Fruit fly (Drosophila melanogaster) whole organism, embryonic: ENCODE results near the gene CG9733.
A peak's percentile ranks its signal among the peaks of the same experiment; 100 is the strongest.

Source experiments
- Abd-B ChIP-seq: fragments of 200-800 bp; sonication (Bioruptor generic); optimal IDR thresholded peaks from 2 replicates; lab custom pipeline; 2018; ENCODE audit warnings: missing biosample characterization, mild to moderate bottlenecking, missing genetic modification characterization, moderate library complexity
- Ada2b ChIP-seq: fragments of 200-800 bp; sonication (Bioruptor generic); IDR thresholded peaks from 2 replicates; pipeline ENCODE4 v1.3.6; 2022; ENCODE audit warnings: missing biosample characterization, missing genetic modification characterization
- Aef1 ChIP-seq: fragments of 200-800 bp; sonication (Bioruptor generic); IDR thresholded peaks from 3 replicates; pipeline ENCODE4 v1.3.6; 2022; ENCODE audit warnings: missing biosample characterization, missing genetic modification characterization
- Atf6 ChIP-seq: fragments of 200-800 bp; sonication (Bioruptor generic); IDR thresholded peaks from 2 replicates; pipeline ENCODE4 v1.3.6; 2022; ENCODE audit warnings: missing biosample characterization, missing genetic modification characterization
- Blimp-1 ChIP-seq: fragments of 200-800 bp; sonication (Bioruptor generic); optimal IDR thresholded peaks from 3 replicates; lab custom pipeline; 2018; ENCODE audit warnings: missing biosample characterization, missing genetic modification characterization, mild to moderate bottlenecking, moderate library complexity, missing genetic modification reagents
- CG10147 ChIP-seq: fragments of 200-800 bp; sonication (Bioruptor generic); optimal IDR thresholded peaks from 2 replicates; lab custom pipeline; 2019; ENCODE audit warnings: missing biosample characterization, mild to moderate bottlenecking, missing genetic modification characterization, moderate library complexity
- CG1024 ChIP-seq: fragments of 200-800 bp; sonication (Bioruptor generic); IDR thresholded peaks from 2 replicates; pipeline ENCODE4 v1.3.6; 2022; ENCODE audit warnings: missing biosample characterization, missing genetic modification characterization
- CG10431 ChIP-seq: fragments of 200-800 bp; sonication (Bioruptor generic); optimal IDR thresholded peaks from 3 replicates; lab custom pipeline; 2018; ENCODE audit warnings: missing biosample characterization, mild to moderate bottlenecking, missing genetic modification characterization
- CG12071 ChIP-seq: fragments of 200-800 bp; sonication (Bioruptor generic); optimal IDR thresholded peaks from 3 replicates; lab custom pipeline; 2018; ENCODE audit warnings: missing biosample characterization, mild to moderate bottlenecking, missing genetic modification characterization
- CG12942 ChIP-seq: fragments of 200-800 bp; sonication (Bioruptor generic); optimal IDR thresholded peaks from 3 replicates; lab custom pipeline; 2016; ENCODE audit warnings: missing biosample characterization, missing genetic modification characterization
- CG13287 ChIP-seq: fragments of 200-800 bp; sonication (Bioruptor generic); IDR thresholded peaks from 2 replicates; pipeline ENCODE4 v1.3.6; 2022; ENCODE audit warnings: missing biosample characterization, missing genetic modification characterization; ENCODE audit not compliant: partially characterized antibody
- CG14014 ChIP-seq: fragments of 200-800 bp; sonication (Bioruptor generic); IDR thresholded peaks from 2 replicates; pipeline ENCODE4 v1.3.6; 2022; ENCODE audit warnings: missing biosample characterization, missing genetic modification characterization
- CG17328 ChIP-seq: fragments of 200-800 bp; sonication (Bioruptor generic); IDR thresholded peaks from 2 replicates; pipeline ENCODE4 v1.3.6; 2022; ENCODE audit warnings: missing biosample characterization, missing genetic modification characterization
- CG17385 ChIP-seq: fragments of 200-800 bp; sonication (Bioruptor generic); optimal IDR thresholded peaks from 3 replicates; lab custom pipeline; 2018; ENCODE audit warnings: missing biosample characterization, mild to moderate bottlenecking, missing genetic modification characterization
- CG4328 ChIP-seq: fragments of 200-800 bp; sonication (Bioruptor generic); optimal IDR thresholded peaks from 3 replicates; lab custom pipeline; 2017; ENCODE audit warnings: missing biosample characterization, missing genetic modification reagents, missing genetic modification characterization
- CG4360 ChIP-seq: fragments of 200-800 bp; sonication (Bioruptor generic); IDR thresholded peaks from 2 replicates; pipeline ENCODE4 v1.3.6; 2022; ENCODE audit warnings: missing biosample characterization, missing genetic modification characterization
- CG4424 ChIP-seq: fragments of 200-800 bp; sonication (Bioruptor generic); optimal IDR thresholded peaks from 3 replicates; lab custom pipeline; 2016; ENCODE audit warnings: missing biosample characterization, missing genetic modification characterization
- CG6689 ChIP-seq: fragments of 200-800 bp; sonication (Bioruptor generic); IDR thresholded peaks from 2 replicates; pipeline ENCODE4 v1.3.6; 2022; ENCODE audit warnings: missing biosample characterization, missing genetic modification characterization
- CG7839 ChIP-seq: fragments of 200-800 bp; sonication (Bioruptor generic); optimal IDR thresholded peaks from 3 replicates; lab custom pipeline; 2018; ENCODE audit warnings: missing biosample characterization, mild to moderate bottlenecking, missing genetic modification characterization, moderate library complexity
- CG8944 ChIP-seq: fragments of 200-800 bp; sonication (Bioruptor generic); optimal IDR thresholded peaks from 3 replicates; lab custom pipeline; 2016; ENCODE audit warnings: missing biosample characterization, missing genetic modification characterization
- CG9932 ChIP-seq: fragments of 200-800 bp; sonication (Bioruptor generic); IDR thresholded peaks from 2 replicates; pipeline ENCODE4 v1.3.6; 2022; ENCODE audit warnings: missing biosample characterization, missing genetic modification characterization
- Chrac-16 ChIP-seq: fragments of 200-800 bp; sonication (Bioruptor generic); optimal IDR thresholded peaks from 3 replicates; lab custom pipeline; 2016; ENCODE audit warnings: missing biosample characterization, missing genetic modification characterization
- Dbx ChIP-seq: fragments of 200-800 bp; sonication (Bioruptor generic); IDR thresholded peaks from 3 replicates; pipeline ENCODE4 v1.3.6; 2022; ENCODE audit warnings: missing biosample characterization, missing genetic modification characterization
- Deaf1 ChIP-seq: fragments of 200-800 bp; optimal IDR thresholded peaks from 3 replicates; lab custom pipeline; 2019; ENCODE audit warnings: missing biosample characterization, mild to moderate bottlenecking, missing genetic modification characterization, moderate library complexity
- Fer2 ChIP-seq: fragments of 200-800 bp; sonication (Bioruptor generic); optimal IDR thresholded peaks from 2 replicates; lab custom pipeline; 2018; ENCODE audit warnings: missing biosample characterization, mild to moderate bottlenecking, missing genetic modification characterization, moderate library complexity
- H2.0 ChIP-seq: fragments of 200-800 bp; sonication (Bioruptor generic); IDR thresholded peaks from 2 replicates; pipeline ENCODE4 v1.3.6; 2022; ENCODE audit warnings: missing biosample characterization, missing genetic modification characterization
- HLH3B ChIP-seq: fragments of 200-800 bp; sonication (Bioruptor generic); IDR thresholded peaks from 2 replicates; pipeline ENCODE4 v1.3.6; 2022; ENCODE audit warnings: missing biosample characterization, missing genetic modification characterization
- Hr51 ChIP-seq, 2 experiments: fragments of 200-800 bp; sonication (Bioruptor generic); optimal IDR thresholded peaks; 2 replicates in 1 of 2; 3 replicates in 1 of 2; lab custom pipeline; 2016 to 2018; ENCODE audit warnings: missing biosample characterization in 2 of 2, missing genetic modification characterization in 2 of 2, mild to moderate bottlenecking in 1 of 2, moderate library complexity in 1 of 2
- NC2β ChIP-seq: fragments of 200-800 bp; sonication (Bioruptor generic); optimal IDR thresholded peaks from 2 replicates; lab custom pipeline; 2016; ENCODE audit warnings: missing biosample characterization, missing genetic modification characterization
- Rfx ChIP-seq: fragments of 200-800 bp; sonication (Bioruptor generic); IDR thresholded peaks from 2 replicates; pipeline ENCODE4 v1.3.6; 2022; ENCODE audit warnings: missing biosample characterization, missing genetic modification characterization
- Sry-β ChIP-seq: fragments of 200-800 bp; sonication (Bioruptor generic); optimal IDR thresholded peaks from 2 replicates; lab custom pipeline; 2018; ENCODE audit warnings: missing biosample characterization, mild to moderate bottlenecking, missing genetic modification characterization, moderate library complexity
- Xrp1 ChIP-seq: fragments of 200-800 bp; sonication (Bioruptor generic); IDR thresholded peaks from 2 replicates; pipeline ENCODE4 v1.3.6; 2022; ENCODE audit warnings: missing biosample characterization, missing genetic modification characterization
- bcd ChIP-seq: fragments of 200-800 bp; sonication (Bioruptor generic); optimal IDR thresholded peaks from 2 replicates; lab custom pipeline; 2017; ENCODE audit warnings: missing biosample characterization, mild to moderate bottlenecking, missing genetic modification characterization
- btn ChIP-seq: fragments of 200-800 bp; sonication (Bioruptor generic); optimal IDR thresholded peaks from 2 replicates; lab custom pipeline; 2016; ENCODE audit warnings: missing biosample characterization, missing genetic modification characterization
- caup ChIP-seq: fragments of 200-800 bp; sonication (Bioruptor generic); optimal IDR thresholded peaks from 3 replicates; lab custom pipeline; 2017; ENCODE audit warnings: missing biosample characterization, mild to moderate bottlenecking, missing genetic modification characterization, moderate library complexity; ENCODE audit not compliant: severe bottlenecking
- chinmo ChIP-seq: fragments of 200-800 bp; sonication (Bioruptor generic); IDR thresholded peaks from 4 replicates; pipeline ENCODE4 v1.3.6; 2022; ENCODE audit warnings: missing biosample characterization, missing genetic modification characterization; ENCODE audit not compliant: partially characterized antibody
- ci ChIP-seq: fragments of 200-800 bp; sonication (Bioruptor generic); IDR thresholded peaks from 3 replicates; pipeline ENCODE4 v1.3.6; 2022; ENCODE audit warnings: missing biosample characterization, missing genetic modification characterization
- gem ChIP-seq: fragments of 200-800 bp; sonication (Bioruptor generic); optimal IDR thresholded peaks from 2 replicates; lab custom pipeline; 2019; ENCODE audit warnings: missing biosample characterization, mild to moderate bottlenecking, missing genetic modification characterization, moderate library complexity
- h ChIP-seq: fragments of >200 bp; optimal IDR thresholded peaks from 2 replicates; lab custom pipeline; 2017
- inv ChIP-seq: fragments of 200-800 bp; sonication (Bioruptor generic); IDR thresholded peaks from 2 replicates; pipeline ENCODE4 v1.3.6; 2022; ENCODE audit warnings: missing biosample characterization, missing genetic modification characterization; ENCODE audit not compliant: partially characterized antibody
- ken ChIP-seq: fragments of 200-800 bp; sonication (Bioruptor generic); IDR thresholded peaks from 3 replicates; pipeline ENCODE4 v1.3.6; 2022; ENCODE audit warnings: missing biosample characterization, missing genetic modification characterization
- lab ChIP-seq: fragments of 200-800 bp; sonication (Bioruptor generic); optimal IDR thresholded peaks from 3 replicates; lab custom pipeline; 2017; ENCODE audit warnings: missing biosample characterization, missing genetic modification characterization, mild to moderate bottlenecking, moderate library complexity, missing genetic modification reagents
- lbe ChIP-seq: fragments of 200-800 bp; sonication (Bioruptor generic); optimal IDR thresholded peaks from 2 replicates; lab custom pipeline; 2016; ENCODE audit warnings: missing biosample characterization, mild to moderate bottlenecking, missing genetic modification characterization
- lmd ChIP-seq: fragments of 200-800 bp; sonication (Bioruptor generic); IDR thresholded peaks from 2 replicates; pipeline ENCODE4 v1.3.6; 2022; ENCODE audit warnings: missing biosample characterization, missing genetic modification characterization
- nerfin-1 ChIP-seq: fragments of 200-800 bp; sonication (Bioruptor generic); optimal IDR thresholded peaks from 3 replicates; lab custom pipeline; 2019; ENCODE audit warnings: missing biosample characterization, mild to moderate bottlenecking, missing genetic modification characterization, moderate library complexity
- p53 ChIP-seq: fragments of 200-800 bp; sonication (Bioruptor generic); optimal IDR thresholded peaks from 2 replicates; lab custom pipeline; 2016; ENCODE audit warnings: missing biosample characterization, missing genetic modification characterization
- toy ChIP-seq: fragments of 200-800 bp; sonication (Bioruptor generic); IDR thresholded peaks from 2 replicates; pipeline ENCODE4 v1.3.6; 2022; ENCODE audit warnings: missing biosample characterization, missing genetic modification characterization
- tx ChIP-seq: fragments of 200-800 bp; sonication (Bioruptor generic); optimal IDR thresholded peaks from 2 replicates; lab custom pipeline; 2016; ENCODE audit warnings: missing biosample characterization, missing genetic modification characterization
- unc-4 ChIP-seq: fragments of 200-800 bp; sonication (Bioruptor generic); IDR thresholded peaks from 2 replicates; pipeline ENCODE4 v1.3.6; 2022; ENCODE audit warnings: missing biosample characterization, missing genetic modification characterization; ENCODE audit not compliant: partially characterized antibody
- zen2 ChIP-seq: fragments of 200-800 bp; sonication (Bioruptor generic); IDR thresholded peaks from 3 replicates; pipeline ENCODE4 v1.3.6; 2022; ENCODE audit warnings: missing biosample characterization, missing genetic modification characterization; ENCODE audit not compliant: partially characterized antibody
- zfh2 ChIP-seq: fragments of 200-800 bp; sonication (Bioruptor generic); optimal IDR thresholded peaks from 2 replicates; lab custom pipeline; 2016; ENCODE audit warnings: missing biosample characterization, missing genetic modification characterization

CG9733 gene

dm6 chr3R:30280312-30280711 is 33.8 kb upstream of the CG9733 start (continued):
- TF ChIP-seq lab (GFP tag; lab: Kevin White, UChicago) (peak; percentile 65), h (no peak), CG10431 (no peak), chinmo (GFP tag; lab: Robert Waterston, UW) (no peak), gem (tag; lab: Kevin White, UChicago) (peak; percentile 64), Abd-B (GFP tag; lab: Kevin White, UChicago) (no peak), HLH3B (GFP tag; lab: Robert Waterston, UW) (peak; percentile 34; the same call in 1 of the 2 replicates), CG10147 (no peak), Rfx (peak; percentile 57), CG4360 (GFP tag; lab: Robert Waterston, UW) (no peak), CG7839 (tag; lab: Kevin White, UChicago) (peak; percentile 42), H2.0 (peak; percentile 37; the same call in 1 of the 2 replicates), CG6689 (GFP tag; lab: Robert Waterston, UW) (peak; percentile 34; the same call in 1 of the 2 replicates), Fer2 (tag; lab: Kevin White, UChicago) (no peak), CG4328 (GFP tag; lab: Kevin White, UChicago) (no peak), caup (GFP tag; lab: Kevin White, UChicago) (peak; percentile 4), lmd (GFP tag; lab: Robert Waterston, UW) (peak; percentile 51; the same call in 1 of the 2 replicates), Atf6 (peak; percentile 37; the same call in 1 of the 2 replicates), unc-4 (GFP tag; lab: Robert Waterston, UW) (no peak), Xrp1 (peak; percentile 55; the same call in 1 of the 2 replicates), CG17328 (GFP tag; lab: Robert Waterston, UW) (peak; percentile 43), Sry-β (GFP tag; lab: Kevin White, UChicago) (no peak), CG17385 (GFP tag; lab: Kevin White, UChicago) (no peak), Blimp-1 (GFP tag; lab: Kevin White, UChicago) (peak; percentile 17), tx (GFP tag; lab: Kevin White, UChicago) (no peak), Hr51 (GFP tag; optimal IDR thresholded peaks at IDR 0.05; lab: Kevin White, UChicago) (peak in 1 of 2 experiments; percentile 2), CG8944 (no peak), CG9932 (GFP tag; lab: Robert Waterston, UW) (peak; percentile 12; the same call in 1 of the 2 replicates), ken (no peak), Deaf1 (tag; lab: Kevin White, UChicago) (no peak), Ada2b (GFP tag; lab: Robert Waterston, UW) (no peak), zfh2 (GFP tag; lab: Kevin White, UChicago) (peak; percentile 52), nerfin-1 (tag; lab: Kevin White, UChicago) (no peak), CG13287 (GFP tag; lab: Robert Waterston, UW) (no peak), inv (GFP tag; lab: Robert Waterston, UW) (no peak), NC2β (GFP tag; lab: Kevin White, UChicago) (no peak), toy (GFP tag; lab: Robert Waterston, UW) (no peak), btn (GFP tag; lab: Kevin White, UChicago) (no peak), CG12071 (no peak), Aef1 (GFP tag; lab: Robert Waterston, UW) (0 out of 3 replicates have a peak, but pooled peaks have one; percentile 14), bcd (GFP tag; lab: Kevin White, UChicago) (peak; percentile 24), lbe (peak; percentile 67), CG1024 (GFP tag; lab: Robert Waterston, UW) (no peak), Chrac-16 (GFP tag; lab: Kevin White, UChicago) (peak; percentile 11), CG14014 (GFP tag; lab: Robert Waterston, UW) (peak; percentile 28; the same call in 1 of the 2 replicates), CG12942 (no peak), p53 (GFP tag; lab: Kevin White, UChicago) (no peak), Dbx (GFP tag; lab: Robert Waterston, UW) (no peak), zen2 (GFP tag; lab: Robert Waterston, UW) (no peak), CG4424 (GFP tag; lab: Kevin White, UChicago) (peak; percentile 5), ci (GFP tag; lab: Robert Waterston, UW) (0 out of 3 replicates have a peak, but pooled peaks have one; percentile 8)
